Worm (Caenorhabditis elegans) whole organism, dauer: ENCODE data around the gene unc-51.

Experiments
- unc-62 ChIP-seq: sonication (generic microtip); optimal IDR thresholded peaks from 2 replicates; lab custom pipeline; 2017; ENCODE audit warnings: missing biosample characterization, missing genetic modification reagents, missing genetic modification characterization

The unc-51 gene

ce11 chrV:20004385-20004784 lies at the start of gene unc-51:
unc-51 (minus strand) TSS chrV:20004485.
- no peak for TF ChIP-seq unc-62 (GFP tag; lab: Kevin White, UChicago)

- no peak for TF ChIP-seq unc-62 (GFP tag; lab: Kevin White, UChicago)
Measured at ce11 chrV:20049065-20049464, 44.8 kb upstream of the unc-51 start, which contains the start of gene srh-233. srh-233 (plus strand) TSS chrV:20049365.

ce11 chrV:20047310-20047709 lies 43.0 kb upstream of the unc-51 start, which contains the start of gene spe-19:
spe-19 (minus strand) TSS chrV:20047410.
- TF ChIP-seq unc-62 (GFP tag; lab: Kevin White, UChicago), result no peak

ce11 chrV:20037287-20037686 lies 33.0 kb upstream of the unc-51 start, which contains the start of gene Y113G7A.16:
Y113G7A.16 (plus strand) TSS chrV:20037587.
- no peak for TF ChIP-seq unc-62 (GFP tag; lab: Kevin White, UChicago)

ce11 chrV:20034912-20035311 lies 30.6 kb upstream of the unc-51 start:
- TF ChIP-seq unc-62 (GFP tag; lab: Kevin White, UChicago), result no peak

- TF ChIP-seq unc-62 (GFP tag; lab: Kevin White, UChicago), result no peak
Measured at ce11 chrV:20022996-20023456, 18.7 kb upstream of the unc-51 start, which contains the start of gene lgc-55. lgc-55 (plus strand) TSS chrV:20023046.

ce11 chrV:20021347-20021746 lies 17.1 kb upstream of the unc-51 start:
- no peak for TF ChIP-seq unc-62 (GFP tag; lab: Kevin White, UChicago)

- TF ChIP-seq unc-62 (GFP tag; lab: Kevin White, UChicago), result no peak
Measured at ce11 chrV:20011654-20012053, 7.4 kb upstream of the unc-51 start, which contains the start of gene Y60A3A.21. Y60A3A.21 (plus strand) TSS chrV:20011954.

ce11 chrV:20011199-20011598 lies 6.9 kb upstream of the unc-51 start:
- no peak for TF ChIP-seq unc-62 (GFP tag; lab: Kevin White, UChicago)

- TF ChIP-seq unc-62 (GFP tag; lab: Kevin White, UChicago), result no peak
Measured at ce11 chrV:20007470-20007869, 3.2 kb upstream of the unc-51 start, which contains the start of gene Y60A3A.23. Y60A3A.23 (plus strand) TSS chrV:20007770.

ce11 chrV:20005724-20006132 lies 1.4 kb upstream of the unc-51 start:
- no peak for TF ChIP-seq unc-62 (GFP tag; lab: Kevin White, UChicago)

- no peak for TF ChIP-seq unc-62 (GFP tag; lab: Kevin White, UChicago)
Measured at ce11 chrV:20002194-20002593, 2.1 kb downstream of the unc-51 start.

- TF ChIP-seq unc-62 (GFP tag; lab: Kevin White, UChicago), result no peak
Measured at ce11 chrV:20000639-20001038, 3.6 kb downstream of the unc-51 start.

ce11 chrV:19999789-20000188 lies 4.5 kb downstream of the unc-51 start:
- no peak for TF ChIP-seq unc-62 (GFP tag; lab: Kevin White, UChicago)

ce11 chrV:19999100-19999499 lies 5.2 kb downstream of the unc-51 start:
- TF ChIP-seq unc-62 (GFP tag; lab: Kevin White, UChicago), result no peak

- no peak for TF ChIP-seq unc-62 (GFP tag; lab: Kevin White, UChicago)
Measured at ce11 chrV:19998203-19998836, 6.0 kb downstream of the unc-51 start.

ce11 chrV:19997481-19997880 lies 6.8 kb downstream of the unc-51 start:
- no peak for TF ChIP-seq unc-62 (GFP tag; lab: Kevin White, UChicago)
